Fruit fly (Drosophila melanogaster) S2 (cell line): Measurements from ENCODE around the gene Snm1.

Experiments used
- CG8478 ChIP-seq: fragments of >200 bp; optimal IDR thresholded peaks from 2 replicates; lab custom pipeline; 2018
- CTCF ChIP-seq, 2 experiments: fragments of >200 bp; optimal IDR thresholded peaks; 2 replicates each; lab custom pipeline; 2018

dm6 chr3R:5527563-5527962, 27.3 kb upstream of the Snm1 start:
- no peak for TF ChIP-seq CG8478
- TF ChIP-seq CTCF (optimal IDR thresholded peaks at IDR 0.05; lab: Kevin White, UChicago) = peak; percentile 53 to 68
